Worm (Caenorhabditis elegans): Measurements from ENCODE around the gene coh-4.

DNA sequence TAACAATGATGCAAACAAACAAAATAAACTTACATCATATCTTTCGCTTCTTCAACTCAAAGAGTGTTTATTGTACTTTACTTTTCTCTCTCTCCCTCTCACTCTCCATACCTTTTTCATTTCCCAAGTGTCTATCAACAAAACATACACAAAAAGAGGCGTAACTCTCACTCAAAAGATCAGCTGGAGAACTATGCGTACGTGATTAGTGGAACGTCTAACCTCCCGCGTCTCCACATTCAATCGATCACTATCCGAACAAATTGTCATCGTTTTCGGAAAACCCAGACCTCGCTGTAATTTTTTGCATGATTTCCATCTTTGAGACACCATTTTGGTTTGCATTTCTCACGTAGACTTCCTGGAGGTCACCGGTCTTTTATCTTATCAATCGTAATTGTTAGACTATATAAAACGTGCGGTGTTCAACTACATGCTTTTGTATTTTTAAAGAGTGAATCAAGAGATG is 43.9 kb downstream of the coh-4 start, which contains the start of gene nhr-57:
- no peak for TF ChIP-seq K12H6.12 (tag; optimal IDR thresholded peaks at IDR 0.05)
- no peak for TF ChIP-seq B0019.2 (GFP tag; conservative IDR thresholded peaks at IDR 0.05)
- TF ChIP-seq egrh-3 (GFP tag; IDR thresholded peaks at IDR 0.05) = no peak
- TF ChIP-seq B0035.1 (tag; optimal IDR thresholded peaks at IDR 0.05) = no peak
- no peak for TF ChIP-seq mel-28 (tag; optimal IDR thresholded peaks at IDR 0.05; ENCODE audit: borderline replicate concordance)
- TF ChIP-seq efl-1 (GFP tag; optimal IDR thresholded peaks at IDR 0.05) = no peak
- TF ChIP-seq gei-17 (GFP tag; optimal IDR thresholded peaks at IDR 0.05) = no peak

All from whole organism, young adult.